Worm (Caenorhabditis elegans) whole organism, L3 larva: ENCODE measurements around the gene T15H9.4.

Source experiments
- R02D3.7 ChIP-seq: fragments of 150-350 bp; optimal IDR thresholded peaks from 2 replicates; lab custom pipeline; 2014; ENCODE audit warnings: missing biosample characterization, missing genetic modification characterization
- ZK546.5 ChIP-seq: sonication (generic microtip); optimal IDR thresholded peaks from 2 replicates; lab custom pipeline; 2017; ENCODE audit warnings: missing biosample characterization, missing genetic modification characterization
- ama-1 ChIP-seq: fragments of 150-350 bp; optimal IDR thresholded peaks from 2 replicates; lab custom pipeline; 2018
- ceh-16 ChIP-seq: sonication (generic microtip); optimal IDR thresholded peaks from 2 replicates; lab custom pipeline; 2017; ENCODE audit warnings: missing biosample characterization, missing genetic modification characterization
- ceh-28 ChIP-seq: fragments of 150-350 bp; optimal IDR thresholded peaks from 2 replicates; lab custom pipeline; 2014; ENCODE audit warnings: missing biosample characterization, missing genetic modification reagents, missing genetic modification characterization
- ceh-82 ChIP-seq: fragments of 150-350 bp; optimal IDR thresholded peaks from 2 replicates; lab custom pipeline; 2014; ENCODE audit warnings: missing biosample characterization, missing genetic modification characterization
- daf-12 ChIP-seq: fragments of 150-350 bp; optimal IDR thresholded peaks from 2 replicates; lab custom pipeline; 2014; ENCODE audit warnings: missing biosample characterization, missing genetic modification reagents, missing genetic modification characterization
- egl-27 ChIP-seq: sonication (generic microtip); optimal IDR thresholded peaks from 4 replicates; lab custom pipeline; 2017; ENCODE audit warnings: missing biosample characterization, missing genetic modification reagents, missing genetic modification characterization
- elt-2 ChIP-seq: sonication (generic microtip); optimal IDR thresholded peaks from 2 replicates; lab custom pipeline; 2016; ENCODE audit warnings: missing genetic modification reagents, mild to moderate bottlenecking, missing genetic modification characterization, missing compliant biosample characterization
- elt-3 ChIP-seq, 3 experiments: fragments of 150-350 bp in 1 of 3; sonication (generic microtip) in 2 of 3; optimal IDR thresholded peaks; 2 replicates in 2 of 3; 4 replicates in 1 of 3; lab custom pipeline; 2014 to 2017; ENCODE audit warnings: missing biosample characterization in 3 of 3, missing genetic modification characterization in 3 of 3
- fkh-2 ChIP-seq: fragments of 150-350 bp; optimal IDR thresholded peaks from 2 replicates; lab custom pipeline; 2014; ENCODE audit warnings: missing biosample characterization, missing genetic modification reagents, missing genetic modification characterization
- fos-1 ChIP-seq: fragments of 150-350 bp; optimal IDR thresholded peaks from 2 replicates; lab custom pipeline; 2014; ENCODE audit warnings: missing biosample characterization, missing genetic modification characterization
- hmg-11 ChIP-seq: sonication (generic microtip); optimal IDR thresholded peaks from 2 replicates; lab custom pipeline; 2016; ENCODE audit warnings: missing genetic modification characterization, missing compliant biosample characterization
- jun-1 ChIP-seq: fragments of 150-350 bp; optimal IDR thresholded peaks from 2 replicates; lab custom pipeline; 2014; ENCODE audit warnings: missing biosample characterization, missing genetic modification reagents, missing genetic modification characterization
- lin-15B ChIP-seq: fragments of 150-350 bp; optimal IDR thresholded peaks from 2 replicates; lab custom pipeline; 2014; ENCODE audit warnings: missing biosample characterization, missing genetic modification characterization
- lin-39 ChIP-seq: fragments of 150-350 bp; optimal IDR thresholded peaks from 2 replicates; lab custom pipeline; 2018; ENCODE audit warnings: missing biosample characterization, missing genetic modification reagents, missing genetic modification characterization
- lsy-12 ChIP-seq: sonication (generic microtip); optimal IDR thresholded peaks from 2 replicates; lab custom pipeline; 2016; ENCODE audit warnings: mild to moderate bottlenecking, missing genetic modification characterization, missing compliant biosample characterization
- mdl-1 ChIP-seq: fragments of 150-350 bp; optimal IDR thresholded peaks from 2 replicates; lab custom pipeline; 2014; ENCODE audit warnings: missing biosample characterization, missing genetic modification characterization
- mml-1 ChIP-seq: fragments of 150-350 bp; sonication (generic microtip); optimal IDR thresholded peaks from 3 replicates; lab custom pipeline; 2014; ENCODE audit warnings: missing biosample characterization, missing genetic modification characterization
- nfya-1 ChIP-seq: sonication (generic microtip); optimal IDR thresholded peaks from 2 replicates; lab custom pipeline; 2017; ENCODE audit warnings: missing genetic modification characterization, mild to moderate bottlenecking, missing compliant biosample characterization, antibody characterized with exemption, moderate library complexity; ENCODE audit not compliant: insufficient read depth
- nhr-12 ChIP-seq: fragments of 150-350 bp; optimal IDR thresholded peaks from 2 replicates; lab custom pipeline; 2014; ENCODE audit warnings: missing biosample characterization, missing genetic modification characterization
- nhr-23 ChIP-seq: fragments of 150-350 bp; optimal IDR thresholded peaks from 2 replicates; lab custom pipeline; 2014; ENCODE audit warnings: missing biosample characterization, missing genetic modification reagents, missing genetic modification characterization
- nhr-67 ChIP-seq: fragments of 150-350 bp; optimal IDR thresholded peaks from 2 replicates; lab custom pipeline; 2014; ENCODE audit warnings: missing biosample characterization, missing genetic modification characterization
- nhr-77 ChIP-seq: fragments of 150-350 bp; optimal IDR thresholded peaks from 2 replicates; lab custom pipeline; 2014; ENCODE audit warnings: missing biosample characterization, missing genetic modification characterization
- pha-4 ChIP-seq: fragments of 150-350 bp; optimal IDR thresholded peaks from 2 replicates; lab custom pipeline; 2014; ENCODE audit warnings: missing biosample characterization, missing genetic modification reagents, missing genetic modification characterization
- pqm-1 ChIP-seq: fragments of 150-350 bp; optimal IDR thresholded peaks from 2 replicates; lab custom pipeline; 2017; ENCODE audit warnings: missing biosample characterization, missing genetic modification characterization, inconsistent platforms
- sea-2 ChIP-seq: fragments of 150-350 bp; sonication (generic microtip); optimal IDR thresholded peaks from 4 replicates; lab custom pipeline; 2014; ENCODE audit warnings: missing biosample characterization, missing genetic modification reagents, missing genetic modification characterization
- skn-1 ChIP-seq: fragments of 150-350 bp; optimal IDR thresholded peaks from 2 replicates; lab custom pipeline; 2014; ENCODE audit warnings: missing biosample characterization, missing genetic modification characterization
- unc-39 ChIP-seq: sonication (generic microtip); optimal IDR thresholded peaks from 4 replicates; lab custom pipeline; 2017; ENCODE audit warnings: missing biosample characterization, missing genetic modification characterization
- unc-62 ChIP-seq: fragments of 150-350 bp; sonication (generic microtip); optimal IDR thresholded peaks from 4 replicates; lab custom pipeline; 2014; ENCODE audit warnings: missing biosample characterization, missing genetic modification reagents, missing genetic modification characterization
- zag-1 ChIP-seq: fragments of 150-350 bp; optimal IDR thresholded peaks from 2 replicates; lab custom pipeline; 2014; ENCODE audit warnings: missing biosample characterization, missing genetic modification characterization
- ztf-11 ChIP-seq: fragments of 150-350 bp; optimal IDR thresholded peaks from 2 replicates; lab custom pipeline; 2014; ENCODE audit warnings: missing biosample characterization, missing genetic modification characterization

The T15H9.4 gene

DNA sequence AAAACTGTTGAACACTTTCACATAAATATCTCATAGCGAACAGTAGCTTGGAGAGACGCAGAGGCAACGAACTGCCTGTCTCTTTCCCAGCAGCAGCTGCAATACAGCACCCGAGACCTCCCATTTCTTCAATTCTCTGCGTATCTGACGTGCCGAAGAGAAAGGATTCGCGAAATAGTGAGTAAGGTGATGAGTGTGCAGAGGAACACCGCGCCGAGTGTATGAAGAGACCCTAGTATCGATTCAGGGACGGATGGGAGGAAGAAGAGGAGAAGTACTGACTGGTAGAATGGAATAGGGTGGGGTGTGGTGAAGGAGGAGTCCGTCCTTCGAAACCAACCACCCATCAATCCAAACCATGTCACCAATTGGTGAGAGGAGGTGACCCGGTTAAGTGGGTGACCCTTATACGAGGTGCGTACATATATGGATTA, 34.5 kb downstream of the T15H9.4 start (continued):
- peak; percentile 76 for TF ChIP-seq nhr-23 (tag; lab: Kevin White, UChicago)
- TF ChIP-seq fkh-2 (tag; lab: Kevin White, UChicago) = no peak
- peak; percentile 88 for TF ChIP-seq nfya-1 (tag; lab: Kevin White, UChicago)
- no peak for TF ChIP-seq mml-1
- no peak for TF ChIP-seq egl-27 (tag; lab: Kevin White, UChicago)

DNA sequence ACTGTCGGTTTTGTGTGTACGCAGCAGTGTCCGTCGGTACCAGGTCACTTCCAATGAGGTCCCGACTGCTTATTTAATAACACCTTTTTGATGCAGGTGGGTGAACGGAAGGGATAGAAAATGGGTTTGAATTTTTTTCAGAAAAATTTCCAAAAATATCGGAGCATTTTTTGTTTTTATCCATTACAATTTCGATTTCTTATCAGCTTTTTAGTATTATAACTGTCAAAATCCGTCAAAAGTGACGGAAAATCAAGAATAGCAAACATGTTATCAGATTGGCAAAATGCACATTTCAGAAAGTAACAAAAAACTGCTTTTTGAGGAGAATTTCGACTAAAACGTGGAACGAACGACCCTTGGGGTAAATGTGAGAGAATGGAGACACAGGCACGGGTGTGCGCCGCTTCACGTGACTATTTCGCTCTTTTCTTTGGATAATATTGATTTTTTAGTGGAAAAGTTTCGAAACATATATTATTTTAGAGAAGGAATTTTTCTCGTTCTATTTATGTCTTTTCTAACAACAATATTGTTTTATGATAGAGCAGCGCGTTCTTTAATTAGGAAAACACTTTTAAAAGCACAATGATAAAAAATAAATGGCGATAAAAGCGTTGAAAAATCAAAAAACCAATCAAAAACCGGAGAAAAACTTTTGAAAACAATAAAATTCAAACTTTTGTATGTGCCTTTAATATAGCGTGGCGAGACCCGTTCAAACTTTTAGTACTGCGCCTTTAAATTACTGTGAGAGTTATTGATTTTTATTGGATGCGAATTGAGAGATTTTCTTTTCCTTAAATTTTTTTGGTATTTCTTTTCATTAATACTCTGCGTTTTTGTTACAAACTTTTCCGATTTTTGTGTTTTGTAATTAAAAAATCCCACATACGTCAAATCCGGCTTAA, 35.5 kb downstream of the T15H9.4 start, which contains the start of gene sqv-8:
sqv-8 (plus strand) TSS at position 51 of the 911 bp plus-strand sequence.
- TF ChIP-seq unc-62 (GFP tag; lab: Kevin White, UChicago) (no peak), lsy-12 (no peak), nfya-1 (tag; lab: Kevin White, UChicago) (peak; percentile 33), elt-2 (peak; percentile 73), ceh-28 (peak; percentile 63), pqm-1 (no peak)

DNA sequence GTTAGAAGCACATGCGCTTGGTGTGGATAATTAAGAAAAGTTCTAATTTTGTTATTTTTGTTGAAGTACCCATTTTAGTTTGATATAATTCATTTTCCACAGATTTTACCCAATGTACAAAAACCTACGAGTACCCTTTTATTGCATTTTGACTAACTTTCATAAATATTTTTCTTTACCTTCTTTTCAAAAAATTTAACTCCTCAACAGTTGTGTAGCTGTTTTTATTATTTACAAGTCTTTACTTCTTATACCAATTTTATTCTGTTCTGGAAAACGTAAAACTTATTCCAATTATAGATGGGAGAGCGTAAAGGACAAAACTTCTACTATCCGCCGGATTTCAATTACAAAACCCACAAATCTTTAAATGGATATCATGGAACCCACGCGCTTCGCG, 37.5 kb downstream of the T15H9.4 start, which contains the start of gene ZK1307.9:
ZK1307.9 (plus strand) TSS at position 301 of the 400 bp plus-strand sequence.
- no peak for TF ChIP-seq ZK546.5 (tag; lab: Kevin White, UChicago)
- TF ChIP-seq daf-12 = no peak
- no peak for TF ChIP-seq hmg-11 (tag; lab: Kevin White, UChicago)
- TF ChIP-seq egl-27 (tag; lab: Kevin White, UChicago) = no peak
- TF ChIP-seq ama-1 (lab: Kevin White, UChicago) = no peak
- no peak for TF ChIP-seq ztf-11 (tag; lab: Kevin White, UChicago)
- no peak for TF ChIP-seq lin-39 (tag; lab: Kevin White, UChicago)
- no peak for TF ChIP-seq ceh-16
- TF ChIP-seq elt-3 (tag; optimal IDR thresholded peaks at IDR 0.05; lab: Kevin White, UChicago) = no peak
- TF ChIP-seq ceh-82 (tag; lab: Kevin White, UChicago) = no peak
- no peak for TF ChIP-seq elt-2
- no peak for TF ChIP-seq mml-1
- no peak for TF ChIP-seq unc-39 (tag; lab: Kevin White, UChicago)
- no peak for TF ChIP-seq pqm-1

DNA sequence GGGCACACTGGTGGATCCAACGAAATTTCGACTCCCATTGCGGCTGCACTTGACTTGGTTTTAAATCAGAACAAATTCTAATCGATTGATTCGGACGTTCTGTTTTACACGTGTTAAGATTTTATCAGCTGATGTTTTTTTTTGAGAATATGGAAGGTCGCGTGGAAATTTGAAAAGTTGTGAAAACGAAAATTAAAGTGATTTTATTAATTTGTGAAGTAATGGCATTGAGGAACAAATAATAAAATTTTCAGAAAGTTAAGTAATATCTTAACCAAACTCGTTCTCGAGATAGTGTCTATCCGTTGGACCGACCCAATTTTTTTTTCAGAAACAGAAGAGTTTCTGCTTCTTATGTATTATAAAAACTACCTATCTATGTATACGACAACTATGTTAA, 40.0 kb downstream of the T15H9.4 start, which contains the start of gene ZK1307.4:
ZK1307.4 (minus strand) TSS at position 101 of the 400 bp plus-strand sequence.
- TF ChIP-seq pha-4 (tag; lab: Kevin White, UChicago) (no peak), nfya-1 (tag; lab: Kevin White, UChicago) (no peak), sea-2 (GFP tag; lab: Kevin White, UChicago) (no peak), fos-1 (tag; lab: Kevin White, UChicago) (no peak), nhr-12 (no peak), unc-39 (tag; lab: Kevin White, UChicago) (no peak), R02D3.7 (tag; lab: Kevin White, UChicago) (no peak), fkh-2 (tag; lab: Kevin White, UChicago) (no peak), jun-1 (no peak), mml-1 (no peak), ceh-28 (no peak), nhr-77 (tag; lab: Kevin White, UChicago) (no peak), nhr-67 (tag; lab: Kevin White, UChicago) (no peak), daf-12 (no peak), zag-1 (tag; lab: Kevin White, UChicago) (no peak), lin-15B (tag; lab: Kevin White, UChicago) (no peak), lin-39 (tag; lab: Kevin White, UChicago) (no peak), nhr-23 (tag; lab: Kevin White, UChicago) (no peak)
- TF ChIP-seq, all 47 proteins: peak for 0

DNA sequence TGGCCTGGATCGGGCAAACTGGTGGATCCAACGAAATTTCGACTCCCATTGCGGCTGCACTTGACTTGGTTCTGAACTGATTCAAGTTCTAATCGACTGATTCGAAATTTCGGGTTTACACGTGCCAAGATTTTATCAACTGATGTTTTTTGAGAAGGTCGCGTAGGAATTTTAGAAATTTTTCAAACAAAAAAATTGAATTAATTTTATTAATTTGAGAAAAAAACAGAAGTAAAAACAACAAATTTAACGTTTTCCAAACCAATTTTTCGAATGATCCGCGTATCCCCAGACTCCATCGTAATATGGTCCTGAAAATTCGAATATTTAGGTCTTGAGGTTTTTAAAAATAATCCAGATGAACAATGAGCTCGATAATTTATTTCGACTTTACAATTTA, 41.2 kb downstream of the T15H9.4 start, which contains the start of gene ZK1307.3:
ZK1307.3 (minus strand) TSS at position 101 of the 400 bp plus-strand sequence.
- no peak for TF ChIP-seq skn-1
- TF ChIP-seq unc-62 (GFP tag; lab: Kevin White, UChicago) = no peak
- no peak for TF ChIP-seq R02D3.7 (tag; lab: Kevin White, UChicago)
- TF ChIP-seq mml-1 = no peak
- no peak for TF ChIP-seq nhr-67 (tag; lab: Kevin White, UChicago)
- TF ChIP-seq mdl-1 (tag; lab: Kevin White, UChicago) = no peak
- no peak for TF ChIP-seq elt-2
- TF ChIP-seq ZK546.5 (tag; lab: Kevin White, UChicago) = no peak
- no peak for TF ChIP-seq nhr-77 (tag; lab: Kevin White, UChicago)
- no peak for TF ChIP-seq lsy-12
- TF ChIP-seq sea-2 (GFP tag; lab: Kevin White, UChicago) = no peak
- TF ChIP-seq lin-15B (tag; lab: Kevin White, UChicago) = no peak
- TF ChIP-seq hmg-11 (tag; lab: Kevin White, UChicago) = no peak
